Worm (Caenorhabditis elegans): Measurements from ENCODE around the gene bcl-11.

Gene bcl-11

DNA sequence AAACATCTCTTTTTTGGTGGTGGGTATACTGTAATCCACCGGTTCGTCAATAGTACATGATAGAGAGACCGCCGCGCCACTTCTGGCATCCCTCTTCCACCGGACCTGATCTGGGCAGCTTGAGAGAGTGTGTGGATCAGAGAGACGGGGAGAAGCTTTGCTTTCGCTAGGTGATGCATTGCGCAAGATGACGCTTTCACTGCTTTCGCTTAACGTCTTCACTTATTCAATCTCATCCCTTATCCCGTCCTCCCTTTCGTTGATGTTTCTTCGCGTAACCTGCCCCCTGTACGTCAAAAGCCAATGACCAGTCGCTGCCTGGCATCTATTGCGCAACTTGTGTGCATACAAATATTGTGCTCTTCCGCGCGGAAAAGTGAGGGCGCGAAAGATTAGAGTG, 1.6 kb upstream of the bcl-11 start:
- no peak for TF ChIP-seq lin-11 (tag; optimal IDR thresholded peaks at IDR 0.05)
- peak; percentile 4 for TF ChIP-seq dmd-4 (tag; optimal IDR thresholded peaks at IDR 0.05; ENCODE audit: borderline replicate concordance)
- TF ChIP-seq ref-2 (tag; optimal IDR thresholded peaks at IDR 0.05), result peak; percentile 75
- TF ChIP-seq F13H6.1 (tag; optimal IDR thresholded peaks at IDR 0.05), result peak; percentile 78
- no peak for TF ChIP-seq lim-6 (tag; optimal IDR thresholded peaks at IDR 0.05)

DNA sequence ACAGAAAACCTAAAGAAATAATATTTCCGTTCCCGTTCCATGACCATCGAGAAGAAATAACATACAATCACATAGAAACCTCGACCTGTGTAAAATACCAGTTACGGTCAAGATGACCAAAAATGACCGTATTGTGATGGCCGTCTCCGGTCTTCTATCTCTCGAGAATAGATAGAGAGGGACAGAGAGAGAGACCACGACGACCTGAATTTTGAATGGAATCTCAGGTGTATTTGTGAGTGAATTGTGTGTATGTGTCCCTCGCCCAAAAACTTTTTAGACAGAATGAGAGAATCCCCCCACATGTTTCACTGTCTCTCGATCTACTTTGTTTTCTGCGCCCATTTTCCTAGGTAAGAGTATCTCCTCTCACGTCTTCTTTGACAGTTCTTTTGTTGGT, 1.0 kb upstream of the bcl-11 start:
- TF ChIP-seq elt-2 (tag; optimal IDR thresholded peaks at IDR 0.05) (no peak), K02D7.2 (tag; optimal IDR thresholded peaks at IDR 0.05) (no peak), ceh-45 (GFP tag; IDR thresholded peaks at IDR 0.05) (no peak), ztf-16 (tag; optimal IDR thresholded peaks at IDR 0.05) (no peak), ceh-19 (GFP tag; optimal IDR thresholded peaks at IDR 0.05) (no peak), ceh-31 (tag; optimal IDR thresholded peaks at IDR 0.05) (no peak), hlh-8 (tag; optimal IDR thresholded peaks at IDR 0.05) (no peak), pag-3 (tag; optimal IDR thresholded peaks at IDR 0.05; ENCODE audit: borderline replicate concordance) (no peak), ama-1 (optimal IDR thresholded peaks at IDR 0.05) (no peak)

DNA sequence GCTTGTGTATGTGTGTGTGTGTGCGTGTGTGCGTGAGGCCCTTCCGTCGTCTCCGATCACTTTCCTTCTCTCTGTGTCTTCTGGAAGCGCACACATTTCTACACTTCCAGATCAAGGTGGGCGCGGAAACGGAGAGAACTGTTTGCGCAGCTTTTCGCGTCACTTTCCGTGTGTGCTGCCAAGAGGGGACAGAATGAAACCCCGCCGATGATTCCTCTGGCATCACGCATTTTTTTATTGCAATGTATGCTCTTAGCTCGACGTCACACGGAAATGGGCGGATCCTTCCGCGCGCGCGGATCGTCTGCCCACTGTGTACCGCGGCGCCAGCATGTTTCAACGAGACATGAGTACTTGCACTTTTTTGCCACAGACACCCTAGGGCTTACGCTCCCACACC, 413 bp upstream of the bcl-11 start:
- no peak for TF ChIP-seq mec-3 (tag; optimal IDR thresholded peaks at IDR 0.05; ENCODE audit: borderline replicate concordance)
- peak; percentile 55 for TF ChIP-seq F13H6.1 (tag; optimal IDR thresholded peaks at IDR 0.05)

DNA sequence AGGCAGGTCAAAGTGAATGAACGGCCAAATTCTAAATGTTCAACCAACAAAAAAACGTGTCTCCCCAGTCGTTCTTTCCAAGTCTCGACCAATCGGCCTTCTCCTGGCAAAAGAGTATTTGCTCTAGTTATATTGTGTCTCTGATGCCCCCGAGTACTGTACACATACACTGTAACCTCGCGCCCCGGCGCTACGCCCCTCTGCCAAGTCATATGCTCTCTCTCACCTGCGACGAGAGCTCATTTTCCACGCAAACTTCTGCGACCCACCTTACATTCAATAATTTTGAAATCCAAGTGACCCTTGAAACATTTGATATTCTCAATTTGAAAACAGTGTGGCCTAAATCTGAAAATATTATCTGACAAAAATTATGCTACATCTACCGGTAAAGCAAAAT, 1.4 kb downstream of the bcl-11 start:
- TF ChIP-seq F13H6.1 (tag; optimal IDR thresholded peaks at IDR 0.05) (peak; percentile 53), ceh-34 (tag; optimal IDR thresholded peaks at IDR 0.05) (no peak), tbx-7 (tag; optimal IDR thresholded peaks at IDR 0.05) (no peak)

DNA sequence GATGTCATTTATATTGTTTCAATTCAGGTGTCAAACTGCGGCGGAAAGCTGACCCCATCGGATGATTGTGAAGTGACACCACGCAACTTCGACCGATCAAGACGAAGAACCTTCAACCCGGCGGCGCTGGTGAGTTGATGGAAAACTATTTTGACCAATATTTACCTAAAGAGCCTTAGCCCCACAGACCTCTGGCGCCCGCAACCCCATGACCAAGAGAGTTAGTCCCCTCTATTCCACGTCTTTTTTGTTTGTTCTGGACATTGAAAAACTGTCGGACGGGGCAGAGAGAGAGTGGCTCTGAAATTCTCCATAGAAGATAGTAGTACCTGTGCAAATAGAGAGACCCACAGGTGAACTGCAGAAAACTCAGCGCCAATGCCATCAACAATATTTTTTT, 2.9 kb downstream of the bcl-11 start:
- TF ChIP-seq ama-1 (optimal IDR thresholded peaks at IDR 0.05) (no peak), eyg-1 (tag; optimal IDR thresholded peaks at IDR 0.05) (no peak), odd-2 (tag; optimal IDR thresholded peaks at IDR 0.05) (no peak), ceh-9 (tag; optimal IDR thresholded peaks at IDR 0.05) (no peak), pqm-1 (tag; optimal IDR thresholded peaks at IDR 0.05) (no peak), nhr-11 (tag; optimal IDR thresholded peaks at IDR 0.05) (no peak), dve-1 (tag; optimal IDR thresholded peaks at IDR 0.05) (no peak), K09A11.1 (tag; optimal IDR thresholded peaks at IDR 0.05; ENCODE audit: insufficient read depth) (no peak), ceh-2 (tag; optimal IDR thresholded peaks at IDR 0.05) (no peak), ceh-31 (tag; optimal IDR thresholded peaks at IDR 0.05) (no peak), pha-2 (tag; optimal IDR thresholded peaks at IDR 0.05) (no peak), rnt-1 (tag; optimal IDR thresholded peaks at IDR 0.05) (no peak), ceh-14 (tag; optimal IDR thresholded peaks at IDR 0.05) (no peak), T23F11.4 (GFP tag; optimal IDR thresholded peaks at IDR 0.05) (no peak), pat-9 (tag; optimal IDR thresholded peaks at IDR 0.05) (no peak), nfya-1 (tag; optimal IDR thresholded peaks at IDR 0.05) (no peak), hlh-13 (GFP tag; optimal IDR thresholded peaks at IDR 0.05) (no peak), K02D7.2 (tag; optimal IDR thresholded peaks at IDR 0.05) (no peak)

DNA sequence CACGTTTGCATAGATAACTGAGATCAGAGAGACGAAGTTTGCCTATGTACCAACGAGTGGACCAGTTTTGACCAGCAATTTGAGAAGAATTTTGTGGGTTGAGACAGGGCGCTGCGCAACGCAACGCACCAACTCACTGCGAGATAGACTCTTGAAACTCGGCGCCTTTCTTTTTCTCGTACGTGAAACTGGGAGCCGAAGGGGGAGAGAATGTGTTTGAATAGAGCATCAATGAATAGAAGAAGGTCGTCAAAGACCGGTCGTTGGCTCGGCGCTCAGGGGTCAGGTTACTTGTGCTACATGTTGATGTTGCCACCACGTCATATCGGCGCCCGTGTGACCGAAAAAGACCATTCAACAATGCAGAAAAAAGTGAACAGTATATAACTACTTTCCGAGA, 3.7 kb downstream of the bcl-11 start:
- TF ChIP-seq C38D4.7 (GFP tag; optimal IDR thresholded peaks at IDR 0.05) (no peak), hlh-30 (tag; optimal IDR thresholded peaks at IDR 0.05; ENCODE audit: insufficient read depth) (no peak), nhr-232 (tag; optimal IDR thresholded peaks at IDR 0.05) (no peak), sox-2 (GFP tag; IDR thresholded peaks at IDR 0.05) (no peak), ceh-34 (tag; optimal IDR thresholded peaks at IDR 0.05) (peak; percentile 31), syd-9 (tag; optimal IDR thresholded peaks at IDR 0.05) (no peak), madf-2 (tag; optimal IDR thresholded peaks at IDR 0.05) (no peak), Y22D7AL.16 (tag; optimal IDR thresholded peaks at IDR 0.05) (no peak), unc-3 (GFP tag; conservative IDR thresholded peaks at IDR 0.05) (no peak), unc-3 (tag; optimal IDR thresholded peaks at IDR 0.05) (no peak), dmd-4 (tag; optimal IDR thresholded peaks at IDR 0.05; ENCODE audit: borderline replicate concordance) (no peak), ttx-3 (tag; optimal IDR thresholded peaks at IDR 0.05) (no peak), F13H6.1 (tag; optimal IDR thresholded peaks at IDR 0.05) (peak; percentile 61), ceh-22 (tag; optimal IDR thresholded peaks at IDR 0.05) (no peak), hlh-15 (tag; optimal IDR thresholded peaks at IDR 0.05) (no peak), hlh-13 (GFP tag; optimal IDR thresholded peaks at IDR 0.05) (no peak), ceh-6 (GFP tag; optimal IDR thresholded peaks at IDR 0.05) (no peak)
